Fruit fly (Drosophila melanogaster): ENCODE data around the gene CG34238.

CG34238 gene

DNA sequence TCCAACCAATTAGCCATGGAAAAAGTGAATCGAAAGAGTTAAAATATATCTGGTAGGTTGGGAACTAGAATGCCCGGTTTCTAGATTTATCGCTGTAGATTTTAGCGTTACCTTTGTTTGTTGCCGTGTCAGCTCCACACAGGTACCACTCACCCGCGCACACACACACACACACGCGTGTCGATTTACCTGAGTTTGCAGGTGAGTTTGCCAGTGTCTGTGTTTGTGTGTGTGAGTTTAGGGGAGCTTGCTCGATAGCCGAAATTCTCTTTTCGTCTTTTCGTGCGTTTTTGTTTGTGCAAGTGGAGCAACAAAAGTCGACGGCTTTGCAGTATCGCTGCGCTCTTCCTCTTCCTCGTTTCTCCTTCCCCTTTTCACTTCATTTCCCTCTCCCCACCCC is 41.0 kb downstream of the CG34238 start:
- TF ChIP-seq CG17801 (GFP tag; optimal IDR thresholded peaks at IDR 0.05; ENCODE audit: partially characterized antibody), result no peak

DNA sequence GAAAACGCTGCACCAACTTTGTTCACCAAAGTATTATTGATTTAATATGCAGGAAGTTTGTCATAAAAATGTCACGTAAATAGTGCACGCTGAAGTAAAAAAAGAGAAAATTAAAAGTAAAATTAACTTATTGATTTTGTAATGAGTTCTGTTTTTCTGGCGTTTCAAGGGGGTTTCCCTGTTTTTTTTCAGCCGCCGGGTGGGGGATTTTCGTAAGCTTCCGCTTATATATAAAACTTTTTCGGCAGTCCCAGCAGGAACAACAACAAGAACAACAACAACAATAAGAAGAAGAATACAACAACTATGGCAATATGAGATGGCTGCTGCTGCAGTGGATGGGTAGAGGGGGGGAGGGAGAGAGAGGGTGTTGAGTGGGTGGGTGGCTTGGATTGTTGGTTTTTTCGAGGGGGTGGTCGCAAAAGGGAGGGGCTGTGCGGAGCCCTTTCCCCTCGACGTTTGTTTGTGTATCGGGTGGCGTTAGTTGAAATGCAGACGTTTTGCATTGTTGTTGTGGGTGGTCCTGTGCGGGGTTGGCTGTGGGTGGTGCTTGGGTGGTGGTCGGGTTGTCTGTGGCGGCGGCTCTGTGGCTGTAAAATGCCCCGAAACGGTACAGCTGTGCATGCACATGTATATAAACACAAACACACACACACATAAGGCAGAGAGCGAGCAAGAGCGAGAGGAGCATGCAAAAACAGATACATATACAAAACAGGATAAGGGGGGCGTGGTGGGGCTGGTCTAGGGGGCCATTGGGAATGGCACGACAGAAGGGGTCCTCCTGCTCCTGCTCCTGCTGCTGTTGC is 43.5 kb downstream of the CG34238 start:
- no peak for TF ChIP-seq CG17801 (GFP tag; optimal IDR thresholded peaks at IDR 0.05; ENCODE audit: partially characterized antibody)

DNA sequence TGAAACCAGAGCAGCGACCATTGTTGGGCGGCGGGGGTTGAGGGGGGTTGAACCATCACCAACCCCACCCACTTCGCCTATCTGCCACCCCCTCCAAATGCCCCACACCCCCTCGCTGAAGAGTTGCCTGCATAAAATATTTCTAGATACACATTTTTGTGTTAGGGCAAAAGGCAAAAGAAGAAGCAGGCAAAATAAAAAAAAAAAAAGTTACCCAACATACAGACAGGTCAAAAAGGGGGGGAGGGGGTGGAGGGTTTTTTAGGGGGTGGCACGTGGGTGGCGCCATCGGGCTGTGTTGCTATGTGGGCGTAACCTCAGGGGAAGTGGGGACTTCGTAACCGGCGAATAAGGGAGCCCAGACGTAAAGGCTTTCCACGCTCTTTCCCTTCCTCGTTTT is 46.2 kb downstream of the CG34238 start:
- no peak for TF ChIP-seq CG17801 (GFP tag; optimal IDR thresholded peaks at IDR 0.05; ENCODE audit: partially characterized antibody)

DNA sequence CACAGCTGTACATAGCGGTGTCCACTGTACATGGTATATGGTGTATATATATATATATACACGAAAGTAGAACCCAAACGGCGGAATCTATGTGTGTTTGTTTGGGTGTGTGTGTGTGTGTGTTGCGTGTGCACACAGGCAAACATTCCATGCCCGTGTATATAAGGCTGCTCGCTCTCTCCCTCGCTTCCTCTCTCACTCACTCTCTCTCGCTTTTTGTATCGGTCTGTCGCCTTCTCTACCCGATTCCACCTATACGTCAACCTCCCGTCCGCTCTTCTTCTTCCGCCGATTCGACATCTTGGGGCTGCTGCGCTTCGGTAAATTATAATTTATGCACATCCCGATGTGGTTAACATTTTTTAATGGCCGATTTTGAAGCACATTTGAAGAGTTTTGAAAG is 47.8 kb downstream of the CG34238 start:
- TF ChIP-seq CG17801 (GFP tag; optimal IDR thresholded peaks at IDR 0.05; ENCODE audit: partially characterized antibody), result no peak

DNA sequence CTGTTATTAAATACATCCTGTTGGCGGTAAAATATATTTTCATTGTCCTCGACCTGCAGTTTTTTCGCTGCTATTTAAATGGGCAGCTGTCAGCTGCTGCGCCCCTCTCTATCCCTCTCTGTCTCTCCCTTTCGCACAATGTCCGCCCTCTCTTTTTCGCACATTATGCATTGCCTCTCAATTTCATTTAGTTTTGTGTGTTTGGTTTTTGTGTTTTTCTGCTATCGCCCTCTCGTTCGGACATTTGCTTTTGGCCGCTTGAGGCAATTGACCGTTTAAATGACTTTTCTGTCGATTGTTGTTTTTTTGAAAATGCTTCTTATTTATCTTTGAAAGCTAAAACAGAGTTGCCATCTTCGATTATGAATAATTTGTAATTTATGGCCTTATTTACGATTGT is 48.6 kb downstream of the CG34238 start:
- TF ChIP-seq CG17801 (GFP tag; optimal IDR thresholded peaks at IDR 0.05; ENCODE audit: partially characterized antibody), result no peak

DNA sequence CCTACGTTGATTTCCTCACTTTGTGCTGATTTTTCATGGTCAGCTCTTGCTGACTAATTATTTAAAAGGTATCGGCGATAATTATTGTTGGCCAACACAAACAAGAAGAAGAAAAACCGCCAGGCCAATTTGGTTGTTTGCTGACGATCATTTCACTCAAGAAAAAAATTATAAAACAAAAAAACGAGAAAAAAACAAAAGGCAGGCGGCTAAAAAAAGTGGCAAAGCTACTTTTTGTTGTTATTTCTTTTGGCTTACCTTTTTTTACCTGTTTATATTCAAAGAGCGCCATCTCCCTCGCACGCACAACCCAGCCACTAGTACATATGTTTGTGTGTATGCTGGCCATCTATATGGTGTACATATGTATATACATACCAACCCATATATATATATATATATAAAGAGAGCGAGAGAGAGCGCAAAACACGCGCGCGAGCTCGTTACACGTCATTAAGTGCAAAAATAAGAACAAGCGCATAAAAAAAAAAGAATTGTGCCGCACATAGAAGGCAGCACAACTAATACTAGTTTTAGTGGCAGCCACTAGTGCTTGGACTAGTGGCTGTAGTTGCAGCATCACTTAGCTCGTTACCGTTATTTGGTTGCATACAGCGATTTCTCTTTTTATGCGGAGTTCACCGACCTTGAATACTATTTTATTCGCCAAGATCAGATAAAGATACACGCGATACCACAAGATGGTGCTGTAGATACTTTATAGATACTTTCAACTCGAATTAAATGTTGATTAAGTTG is 49.5 kb downstream of the CG34238 start:
- peak; percentile 95 for TF ChIP-seq CG17801 (GFP tag; optimal IDR thresholded peaks at IDR 0.05; ENCODE audit: partially characterized antibody)

All from ovary, adult (tissue).